Worm (Caenorhabditis elegans) whole organism, young adult: ENCODE data around the gene ins-13.

Source experiments
- F33H1.4 ChIP-seq: fragments of 200-800 bp; sonication (Bioruptor generic); IDR thresholded peaks from 2 replicates; pipeline ENCODE4 v1.3.6; 2022; ENCODE audit warnings: missing genetic modification reagents, missing genetic modification characterization, missing compliant biosample characterization
- F57C9.4 ChIP-seq: sonication (generic microtip); optimal IDR thresholded peaks from 2 replicates; lab custom pipeline; 2017; ENCODE audit warnings: mild to moderate bottlenecking, missing genetic modification characterization, missing compliant biosample characterization
- K11D2.4 ChIP-seq: fragments of 200-800 bp; sonication (Bioruptor generic); IDR thresholded peaks from 2 replicates; pipeline ENCODE4 v1.3.6; 2022; ENCODE audit warnings: missing genetic modification reagents, missing genetic modification characterization, missing compliant biosample characterization
- K12H6.12 ChIP-seq: fragments of 200-800 bp; sonication (Bioruptor generic); optimal IDR thresholded peaks from 2 replicates; lab custom pipeline; 2018; ENCODE audit warnings: mild to moderate bottlenecking, missing genetic modification characterization, missing compliant biosample characterization
- T07F8.4 ChIP-seq: sonication (generic microtip); optimal IDR thresholded peaks from 2 replicates; lab custom pipeline; 2016; ENCODE audit warnings: mild to moderate bottlenecking, missing genetic modification characterization, moderate library complexity, missing compliant biosample characterization
- Y53G8AR.9 ChIP-seq: fragments of 200-800 bp; sonication (Bioruptor generic); conservative IDR thresholded peaks from 2 replicates; pipeline ENCODE4 v1.3.6; 2022; ENCODE audit warnings: missing genetic modification reagents, missing genetic modification characterization, missing compliant biosample characterization
- Y56A3A.18 ChIP-seq: fragments of 200-800 bp; sonication (Bioruptor generic); IDR thresholded peaks from 2 replicates; pipeline ENCODE4 v1.3.6; 2022; ENCODE audit warnings: missing genetic modification reagents, missing genetic modification characterization, missing compliant biosample characterization
- Y67H2A.10 ChIP-seq: fragments of 200-800 bp; sonication (Bioruptor generic); conservative IDR thresholded peaks from 2 replicates; pipeline ENCODE4 v1.3.6; 2022; ENCODE audit warnings: missing genetic modification reagents, missing genetic modification characterization, missing compliant biosample characterization
- akir-1 ChIP-seq: fragments of 200-800 bp; sonication (Bioruptor generic); optimal IDR thresholded peaks from 2 replicates; lab custom pipeline; 2018; ENCODE audit warnings: mild to moderate bottlenecking, missing genetic modification characterization, moderate library complexity, missing compliant biosample characterization
- ccch-3 ChIP-seq: fragments of 200-800 bp; sonication (Bioruptor generic); optimal IDR thresholded peaks from 2 replicates; lab custom pipeline; 2018; ENCODE audit warnings: mild to moderate bottlenecking, missing genetic modification characterization, missing compliant biosample characterization
- cebp-2 ChIP-seq: fragments of 200-800 bp; sonication (Bioruptor generic); IDR thresholded peaks from 2 replicates; pipeline ENCODE4 v1.3.6; 2022; ENCODE audit warnings: missing genetic modification characterization, missing compliant biosample characterization
- ceh-91 ChIP-seq: fragments of 200-800 bp; sonication (Bioruptor generic); IDR thresholded peaks from 2 replicates; pipeline ENCODE4 v1.3.6; 2022; ENCODE audit warnings: missing genetic modification reagents, missing genetic modification characterization, missing compliant biosample characterization
- egl-18 ChIP-seq: fragments of 200-800 bp; sonication (Bioruptor generic); IDR thresholded peaks from 2 replicates; pipeline ENCODE4 v1.3.6; 2022; ENCODE audit warnings: missing genetic modification reagents, missing genetic modification characterization, missing compliant biosample characterization
- hlh-26 ChIP-seq: fragments of 200-800 bp; sonication (Bioruptor generic); conservative IDR thresholded peaks from 2 replicates; pipeline ENCODE4 v1.3.6; 2022; ENCODE audit warnings: missing genetic modification reagents, missing genetic modification characterization, missing compliant biosample characterization
- hmg-1.2 ChIP-seq: fragments of 200-800 bp; sonication (Bioruptor generic); IDR thresholded peaks from 2 replicates; pipeline ENCODE4 v1.3.6; 2022; ENCODE audit warnings: missing genetic modification reagents, missing genetic modification characterization, missing compliant biosample characterization
- hrde-1 ChIP-seq: sonication (generic microtip); optimal IDR thresholded peaks from 2 replicates; lab custom pipeline; 2016; ENCODE audit warnings: missing genetic modification characterization, mild to moderate bottlenecking, missing compliant biosample characterization, moderate library complexity, missing genotype, missing genetic modification reagents, borderline replicate concordance
- hsf-1 ChIP-seq: fragments of 200-800 bp; sonication (Bioruptor generic); IDR thresholded peaks from 2 replicates; pipeline ENCODE4 v1.3.6; 2022; ENCODE audit warnings: missing genetic modification reagents, missing genetic modification characterization, missing compliant biosample characterization
- lin-40 ChIP-seq: sonication (generic microtip); optimal IDR thresholded peaks from 2 replicates; lab custom pipeline; 2016; ENCODE audit warnings: missing genetic modification characterization, mild to moderate bottlenecking, missing compliant biosample characterization, missing genotype, missing genetic modification reagents
- lin-54 ChIP-seq: fragments of 200-800 bp; sonication (Bioruptor generic); optimal IDR thresholded peaks from 2 replicates; lab custom pipeline; 2018; ENCODE audit warnings: mild to moderate bottlenecking, missing genetic modification characterization, missing compliant biosample characterization
- lsl-1 ChIP-seq: fragments of 200-800 bp; sonication (Bioruptor generic); optimal IDR thresholded peaks from 2 replicates; lab custom pipeline; 2018; ENCODE audit warnings: mild to moderate bottlenecking, missing genetic modification characterization, moderate library complexity, missing compliant biosample characterization
- madf-10 ChIP-seq: sonication (generic microtip); optimal IDR thresholded peaks from 2 replicates; lab custom pipeline; 2016; ENCODE audit warnings: mild to moderate bottlenecking, missing genetic modification characterization, missing compliant biosample characterization
- madf-8 ChIP-seq: fragments of 200-800 bp; sonication (Bioruptor generic); conservative IDR thresholded peaks from 2 replicates; pipeline ENCODE4 v1.3.6; 2022; ENCODE audit warnings: missing genetic modification reagents, missing genetic modification characterization, missing compliant biosample characterization
- nfya-2 ChIP-seq: fragments of 200-800 bp; sonication (Bioruptor generic); IDR thresholded peaks from 2 replicates; pipeline ENCODE4 v1.3.6; 2022; ENCODE audit warnings: missing genetic modification reagents, missing genetic modification characterization, missing compliant biosample characterization
- nhr-80 ChIP-seq: sonication (generic microtip); optimal IDR thresholded peaks from 2 replicates; lab custom pipeline; 2016; ENCODE audit warnings: missing genetic modification characterization, missing compliant biosample characterization
- sdz-38 ChIP-seq: sonication (generic microtip); optimal IDR thresholded peaks from 2 replicates; lab custom pipeline; 2016; ENCODE audit warnings: missing genotype, missing genetic modification characterization, missing compliant biosample characterization
- snpc-1.1 ChIP-seq: sonication (generic microtip); optimal IDR thresholded peaks from 2 replicates; lab custom pipeline; 2017; ENCODE audit warnings: missing genetic modification characterization, mild to moderate bottlenecking, missing compliant biosample characterization, antibody characterized with exemption, moderate library complexity, missing genotype, missing genetic modification reagents; ENCODE audit not compliant: insufficient read depth
- snpc-4 ChIP-seq, 5 experiments: fragments of 150-350 bp in 1 of 5; sonication (generic microtip) in 4 of 5; optimal IDR thresholded peaks; 2 replicates each; lab custom pipeline; 2014 to 2018; ENCODE audit warnings: missing genetic modification characterization in 5 of 5, missing biosample characterization in 3 of 5, antibody characterized with exemption in 2 of 5, mild to moderate bottlenecking in 2 of 5, missing compliant biosample characterization in 2 of 5, missing genotype in 2 of 5, moderate library complexity in 2 of 5, missing genetic modification reagents in 1 of 5
- tbp1 ChIP-seq: fragments of 200-800 bp; sonication (Bioruptor generic); optimal IDR thresholded peaks from 2 replicates; lab custom pipeline; 2018; ENCODE audit warnings: mild to moderate bottlenecking, missing genetic modification characterization, missing compliant biosample characterization
- unc-62 ChIP-seq: fragments of 150-350 bp; optimal IDR thresholded peaks from 2 replicates; lab custom pipeline; 2014; ENCODE audit warnings: missing biosample characterization, missing genetic modification reagents, missing genetic modification characterization
- xnd-1 ChIP-seq: sonication (generic microtip); optimal IDR thresholded peaks from 2 replicates; lab custom pipeline; 2016; ENCODE audit warnings: missing genotype, missing genetic modification reagents, missing genetic modification characterization, missing compliant biosample characterization
- ztf-18 ChIP-seq: sonication (generic microtip); optimal IDR thresholded peaks from 2 replicates; lab custom pipeline; 2016; ENCODE audit warnings: missing genotype, mild to moderate bottlenecking, missing genetic modification characterization, missing compliant biosample characterization
- ztf-28 ChIP-seq: fragments of 200-800 bp; sonication (Bioruptor generic); IDR thresholded peaks from 2 replicates; pipeline ENCODE4 v1.3.6; 2022; ENCODE audit warnings: missing genetic modification reagents, missing genetic modification characterization, missing compliant biosample characterization

ins-13 gene

ce11 chrII:5522637-5523036 lies 22.0 kb downstream of the ins-13 start, which contains the start of gene ZK177.11:
Gene ZK177.11, plus strand, starts transcription at chrII:5522937.
- TF ChIP-seq egl-18 (no peak), ztf-18 (tag; lab: Kevin White, UChicago) (no peak), Y67H2A.10 (GFP tag; lab: Robert Waterston, UW) (no peak), hmg-1.2 (GFP tag; lab: Robert Waterston, UW) (no peak), nhr-80 (tag; lab: Kevin White, UChicago) (no peak), akir-1 (GFP tag; lab: Kevin White, UChicago) (no peak), sdz-38 (tag; lab: Kevin White, UChicago) (no peak), hlh-26 (GFP tag; lab: Robert Waterston, UW) (no peak), lin-40 (tag; lab: Kevin White, UChicago) (no peak), tbp1 (GFP tag; lab: Kevin White, UChicago) (no peak), ceh-91 (GFP tag; lab: Robert Waterston, UW) (no peak), hrde-1 (tag; lab: Kevin White, UChicago) (no peak), T07F8.4 (tag; lab: Kevin White, UChicago) (no peak), F33H1.4 (GFP tag; lab: Robert Waterston, UW) (no peak), F57C9.4 (tag; lab: Kevin White, UChicago) (no peak), madf-8 (no peak), madf-10 (tag; lab: Kevin White, UChicago) (no peak), nfya-2 (GFP tag; lab: Robert Waterston, UW) (no peak)

ce11 chrII:5521411-5521810 lies 23.3 kb downstream of the ins-13 start, which contains the start of gene ZK177.12:
Gene ZK177.12, plus strand, starts transcription at chrII:5521711.
- TF ChIP-seq F57C9.4 (tag; lab: Kevin White, UChicago) (no peak), hsf-1 (no peak), K11D2.4 (no peak), ccch-3 (GFP tag; lab: Kevin White, UChicago) (no peak), xnd-1 (tag; lab: Kevin White, UChicago) (no peak), snpc-4 (GFP tag; optimal IDR thresholded peaks at IDR 0.05; lab: Kevin White, UChicago) (no peak), snpc-4 (tag; optimal IDR thresholded peaks at IDR 0.05; lab: Kevin White, UChicago) (no peak), cebp-2 (GFP tag; lab: Robert Waterston, UW) (no peak)

ce11 chrII:5518910-5519309 lies 25.8 kb downstream of the ins-13 start, which contains the start of gene ZK177.2:
Gene ZK177.2, plus strand, starts transcription at chrII:5519210.
- no peak for TF ChIP-seq xnd-1 (tag; lab: Kevin White, UChicago)
- TF ChIP-seq lsl-1 (GFP tag; lab: Kevin White, UChicago), result no peak
- TF ChIP-seq Y56A3A.18, result no peak
- no peak for TF ChIP-seq unc-62
- no peak for TF ChIP-seq sdz-38 (tag; lab: Kevin White, UChicago)
- TF ChIP-seq Y53G8AR.9 (GFP tag; lab: Robert Waterston, UW), result no peak
- TF ChIP-seq lin-54 (GFP tag; lab: Kevin White, UChicago), result no peak
- TF ChIP-seq ztf-28 (GFP tag; lab: Robert Waterston, UW), result no peak
- TF ChIP-seq K12H6.12 (tag; lab: Kevin White, UChicago), result no peak

- TF ChIP-seq snpc-1.1 (tag; lab: Kevin White, UChicago), result no peak
Measured at ce11 chrII:5518055-5518454, 26.6 kb downstream of the ins-13 start.
